Fruit fly (Drosophila melanogaster) S2 (cell line): ENCODE results near the gene CG10834.

Experiments used
- CG8478 ChIP-seq: fragments of >200 bp; optimal IDR thresholded peaks from 2 replicates; lab custom pipeline; 2018
- CTCF ChIP-seq, 2 experiments: fragments of >200 bp; optimal IDR thresholded peaks; 2 replicates each; lab custom pipeline; 2018

The CG10834 gene

dm6 chr2L:22107204-22107603 lies at the start of gene CG10834:
Gene CG10834 (minus strand): TSS chr2L:22107304.
- TF ChIP-seq CTCF (optimal IDR thresholded peaks at IDR 0.05; lab: Kevin White, UChicago) (no peak), CG8478 (lab: Kevin White, UChicago) (no peak)

- no peak for TF ChIP-seq CTCF (optimal IDR thresholded peaks at IDR 0.05; lab: Kevin White, UChicago)
- no peak for TF ChIP-seq CG8478 (lab: Kevin White, UChicago)
Observed at dm6 chr2L:22153246-22153645, 46.1 kb upstream of the CG10834 start.

DNA sequence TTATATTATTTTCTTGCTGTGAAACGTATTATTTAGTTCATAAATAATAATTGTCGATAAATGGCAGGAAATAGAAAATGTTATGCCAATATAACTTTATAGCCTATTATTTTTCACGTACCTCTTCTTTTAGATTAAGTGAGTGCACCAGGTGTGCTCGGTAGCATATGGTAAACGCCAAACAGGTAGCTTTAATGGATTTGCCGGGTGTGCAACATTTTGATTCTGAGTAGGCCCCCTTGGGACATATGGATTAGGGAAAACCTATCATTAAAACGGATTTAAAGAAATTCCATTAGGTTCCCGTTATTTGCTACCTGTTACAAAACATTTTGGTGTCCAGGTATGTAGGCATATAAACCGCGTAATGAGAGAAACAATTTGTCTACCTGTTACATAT lies 44.2 kb upstream of the CG10834 start, which contains the start of gene dunk:
dunk (plus strand) TSS at position 301 of the 400 bp plus-strand sequence.
- no peak for TF ChIP-seq CG8478 (lab: Kevin White, UChicago)
- no peak for TF ChIP-seq CTCF (optimal IDR thresholded peaks at IDR 0.05; lab: Kevin White, UChicago)

DNA sequence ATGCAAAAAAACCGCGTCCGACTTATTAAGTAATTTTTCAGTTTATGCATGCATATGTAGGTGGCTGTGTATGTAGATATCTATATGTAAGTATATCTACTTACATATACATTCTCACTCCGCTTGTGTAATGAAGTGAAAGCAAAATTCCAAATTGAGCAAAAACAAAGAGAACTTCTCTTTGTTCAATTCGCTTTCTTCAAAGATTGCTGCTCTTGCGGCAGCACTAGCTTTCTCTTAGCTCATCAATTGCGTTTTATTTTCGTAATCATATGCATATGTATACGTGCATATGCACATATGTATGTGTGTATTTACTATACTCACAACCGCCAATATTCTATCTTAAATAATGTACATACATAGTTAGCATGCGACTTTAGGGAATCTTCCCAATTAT lies 41.6 kb upstream of the CG10834 start:
- TF ChIP-seq CG8478 (lab: Kevin White, UChicago) (no peak), CTCF (optimal IDR thresholded peaks at IDR 0.05; lab: Kevin White, UChicago) (no peak)

DNA sequence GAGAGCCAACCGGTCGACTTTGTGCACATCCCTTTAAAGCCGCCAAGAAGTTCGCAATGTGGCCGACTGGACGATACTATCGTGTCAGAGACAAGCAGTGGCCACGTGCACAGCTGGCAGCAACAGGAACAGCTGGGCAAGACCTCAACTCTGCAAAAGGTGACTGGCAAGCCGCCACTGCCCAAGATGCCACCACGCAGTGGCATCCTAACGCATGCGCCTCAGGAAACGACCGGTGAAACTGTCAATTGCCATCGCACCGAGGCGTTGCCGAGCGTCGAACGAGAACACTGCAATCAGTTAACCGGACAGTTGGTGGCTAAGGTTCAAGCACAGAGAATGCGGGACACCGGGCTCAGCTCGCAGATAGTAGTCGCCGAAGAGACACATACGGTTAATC lies 39.1 kb upstream of the CG10834 start:
- no peak for TF ChIP-seq CTCF (optimal IDR thresholded peaks at IDR 0.05; lab: Kevin White, UChicago)
- no peak for TF ChIP-seq CG8478 (lab: Kevin White, UChicago)

DNA sequence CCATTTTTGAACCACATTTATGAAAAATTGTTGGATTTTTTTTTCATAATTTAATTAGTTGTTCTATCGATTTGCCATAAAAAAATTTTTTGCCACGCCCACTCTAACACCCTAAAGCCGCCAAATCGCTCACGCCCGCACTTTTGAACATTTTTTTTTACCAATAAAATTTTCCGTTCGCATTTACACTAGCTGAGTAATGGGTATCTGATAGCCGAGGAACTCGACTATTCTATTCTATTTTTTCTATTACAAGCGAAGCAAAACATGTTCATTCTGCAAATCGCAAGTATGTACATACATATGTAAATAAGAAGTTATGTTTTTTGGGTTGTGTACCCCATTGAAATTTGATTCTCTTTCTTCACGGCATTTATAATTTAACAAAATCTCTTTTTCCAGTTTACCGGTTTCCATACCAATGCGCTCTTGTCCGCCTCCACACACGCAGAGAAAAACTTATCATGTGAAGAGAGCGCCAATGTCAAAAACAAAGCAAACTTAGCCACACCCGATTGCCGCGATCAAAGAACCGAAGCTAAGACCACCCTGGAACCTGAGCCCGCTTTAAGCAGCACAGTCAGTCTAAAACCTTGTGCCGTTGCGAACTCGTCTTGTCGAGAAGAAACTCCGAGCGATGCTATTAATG lies 38.3 kb upstream of the CG10834 start:
- TF ChIP-seq CTCF (optimal IDR thresholded peaks at IDR 0.05; lab: Kevin White, UChicago) (no peak), CG8478 (lab: Kevin White, UChicago) (no peak)

DNA sequence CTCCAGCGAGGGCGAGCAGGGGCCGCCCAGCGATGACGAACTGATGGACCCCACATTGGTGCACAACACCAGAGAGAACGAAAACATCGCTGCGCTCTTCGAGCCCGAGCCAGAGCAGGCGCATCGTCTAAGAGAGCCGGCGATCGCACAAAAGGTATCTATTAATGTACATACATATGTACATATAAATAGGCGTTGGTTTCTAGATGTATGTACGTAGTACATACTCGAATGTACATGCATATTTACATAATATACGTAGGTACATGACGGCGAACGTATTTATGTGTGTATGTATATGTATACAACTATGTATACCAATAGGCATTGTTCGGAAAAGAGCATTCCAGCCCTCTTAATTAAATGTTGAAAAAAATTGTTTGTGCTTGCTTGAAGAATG lies 37.0 kb upstream of the CG10834 start:
- no peak for TF ChIP-seq CG8478 (lab: Kevin White, UChicago)
- no peak for TF ChIP-seq CTCF (optimal IDR thresholded peaks at IDR 0.05; lab: Kevin White, UChicago)

dm6 chr2L:22142696-22143176 lies 35.6 kb upstream of the CG10834 start:
- TF ChIP-seq CTCF (optimal IDR thresholded peaks at IDR 0.05; lab: Kevin White, UChicago) (no peak), CG8478 (lab: Kevin White, UChicago) (no peak)

DNA sequence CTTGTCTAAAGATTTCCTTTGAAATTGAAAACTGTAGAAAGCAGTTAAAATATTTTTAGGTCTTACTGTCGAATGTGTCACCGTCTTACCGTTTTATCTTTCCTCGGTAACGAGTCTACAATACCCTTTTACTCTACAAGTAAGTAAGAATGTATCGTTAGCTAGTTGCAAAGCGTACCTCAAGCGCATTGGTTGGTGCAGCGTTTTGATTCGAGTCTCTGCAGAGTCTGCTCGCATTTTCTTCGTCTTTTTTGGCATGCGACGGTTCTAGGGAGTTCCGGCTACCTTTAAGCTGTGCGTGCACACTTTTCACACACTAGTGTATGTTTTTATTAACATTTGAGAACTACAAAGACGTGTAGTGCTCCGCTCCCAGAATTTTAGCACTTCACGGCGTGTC lies 32.9 kb upstream of the CG10834 start:
- no peak for TF ChIP-seq CTCF (optimal IDR thresholded peaks at IDR 0.05; lab: Kevin White, UChicago)
- TF ChIP-seq CG8478 (lab: Kevin White, UChicago) = no peak

dm6 chr2L:22139354-22139753 lies 32.2 kb upstream of the CG10834 start:
- TF ChIP-seq CG8478 (lab: Kevin White, UChicago) (no peak), CTCF (optimal IDR thresholded peaks at IDR 0.05; lab: Kevin White, UChicago) (no peak)

dm6 chr2L:22134091-22134730 lies 27.1 kb upstream of the CG10834 start:
- TF ChIP-seq CG8478 (lab: Kevin White, UChicago) (no peak), CTCF (optimal IDR thresholded peaks at IDR 0.05; lab: Kevin White, UChicago) (no peak)

DNA sequence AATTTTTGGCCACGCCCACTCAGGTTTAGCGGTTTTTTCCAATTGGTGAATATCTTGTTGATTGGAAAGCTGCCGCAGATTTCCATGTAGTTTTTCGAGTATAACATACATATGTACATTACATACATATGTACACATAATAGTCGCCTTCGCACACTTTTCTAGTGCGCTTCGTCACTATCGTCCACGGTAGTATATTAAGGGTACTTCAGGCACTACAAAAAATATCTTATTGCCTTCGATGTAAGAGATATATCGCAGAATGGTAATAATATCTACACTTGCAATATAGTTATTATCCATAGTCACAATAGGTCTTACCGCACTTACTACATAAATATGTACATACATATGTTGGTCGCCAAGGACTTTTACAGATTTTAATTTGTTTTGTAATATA lies 25.9 kb upstream of the CG10834 start:
- no peak for TF ChIP-seq CTCF (optimal IDR thresholded peaks at IDR 0.05; lab: Kevin White, UChicago)
- no peak for TF ChIP-seq CG8478 (lab: Kevin White, UChicago)

- TF ChIP-seq CG8478 (lab: Kevin White, UChicago) (no peak), CTCF (optimal IDR thresholded peaks at IDR 0.05; lab: Kevin White, UChicago) (no peak)
Observed at dm6 chr2L:22131171-22131675, 24.1 kb upstream of the CG10834 start, which contains the start of gene CG42748. Gene CG42748 (plus strand): TSS chr2L:22131221.

DNA sequence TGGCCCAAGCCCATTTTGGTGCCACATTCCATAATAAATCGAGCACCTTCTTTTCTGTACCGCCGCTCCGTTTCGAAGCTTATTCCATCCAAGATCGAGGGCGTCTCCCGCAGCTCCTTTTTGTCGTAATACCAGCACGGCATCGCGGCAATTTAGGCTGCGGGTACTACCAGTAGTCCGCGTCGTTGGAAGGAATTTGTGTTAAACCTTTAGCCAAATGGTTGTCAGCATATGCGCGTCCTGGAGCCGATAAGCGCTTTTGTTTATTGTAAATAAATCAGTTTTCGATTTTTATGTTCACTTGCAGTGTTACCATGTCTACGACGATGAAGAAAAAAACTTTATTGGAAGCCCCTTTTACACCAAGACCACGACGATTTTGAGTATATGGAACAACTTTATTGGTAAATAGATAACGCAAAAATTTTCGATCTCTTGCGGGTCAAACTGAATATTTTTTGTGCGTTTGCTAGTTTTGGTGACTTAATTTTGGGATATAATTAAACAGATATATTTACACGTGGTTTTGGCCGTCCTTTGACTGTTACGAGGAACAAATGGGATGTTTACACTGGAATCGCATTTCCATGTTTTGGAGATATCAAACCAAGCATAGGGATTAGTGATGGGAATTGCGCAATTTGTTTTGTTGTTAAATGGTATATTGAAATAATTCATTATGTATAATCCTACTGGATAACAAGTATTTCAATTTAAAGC lies 22.6 kb upstream of the CG10834 start, which contains the start of gene CycK:
CycK (minus strand) TSS at position 562 of the 720 bp plus-strand sequence.
- TF ChIP-seq CG8478 (lab: Kevin White, UChicago) (no peak), CTCF (optimal IDR thresholded peaks at IDR 0.05; lab: Kevin White, UChicago) (no peak)
